Worm (Caenorhabditis elegans) whole organism, early embryonic: ENCODE measurements around the gene lect-2.
"Not testable (repeated sequence)": the region's sequence is repeated elsewhere in the genome, so short reads cannot be mapped to it uniquely, and the experiment has no call there.

Source experiments
- B0310.2 ChIP-seq: sonication (generic microtip); optimal IDR thresholded peaks from 2 replicates; lab custom pipeline; 2016; ENCODE audit warnings: mild to moderate bottlenecking, missing genetic modification characterization, missing compliant biosample characterization
- F13C5.2 ChIP-seq: sonication (generic microtip); optimal IDR thresholded peaks from 2 replicates; lab custom pipeline; 2017; ENCODE audit warnings: mild to moderate bottlenecking, missing genetic modification characterization, inconsistent platforms, missing compliant biosample characterization
- aly-1 ChIP-seq: sonication (generic microtip); optimal IDR thresholded peaks from 2 replicates; lab custom pipeline; 2016; ENCODE audit warnings: missing genetic modification characterization, missing compliant biosample characterization
- ama-1 ChIP-seq: fragments of 150-350 bp; optimal IDR thresholded peaks from 2 replicates; lab custom pipeline; 2014
- ceh-13 ChIP-seq: fragments of 200-800 bp; sonication (Bioruptor generic); optimal IDR thresholded peaks from 2 replicates; lab custom pipeline; 2018; ENCODE audit warnings: mild to moderate bottlenecking, missing genetic modification characterization, missing compliant biosample characterization
- ceh-36 ChIP-seq: sonication (generic microtip); optimal IDR thresholded peaks from 2 replicates; lab custom pipeline; 2016; ENCODE audit warnings: missing genetic modification characterization, inconsistent platforms, missing compliant biosample characterization
- ets-7 ChIP-seq: sonication (generic microtip); optimal IDR thresholded peaks from 2 replicates; lab custom pipeline; 2016; ENCODE audit warnings: missing genotype, missing genetic modification characterization, missing compliant biosample characterization
- flt-1 ChIP-seq: fragments of 200-800 bp; sonication (Bioruptor generic); IDR thresholded peaks from 2 replicates; pipeline ENCODE4 v1.3.6; 2022; ENCODE audit warnings: missing genetic modification characterization, missing compliant biosample characterization
- hmbx-1 ChIP-seq: sonication (generic microtip); optimal IDR thresholded peaks from 2 replicates; lab custom pipeline; 2016; ENCODE audit warnings: mild to moderate bottlenecking, missing genetic modification characterization, missing compliant biosample characterization
- hmg-4 ChIP-seq: fragments of 200-800 bp; sonication (Bioruptor generic); optimal IDR thresholded peaks from 2 replicates; lab custom pipeline; 2018; ENCODE audit warnings: mild to moderate bottlenecking, missing genetic modification characterization, missing compliant biosample characterization
- hnd-1 ChIP-seq: sonication (generic microtip); optimal IDR thresholded peaks from 2 replicates; lab custom pipeline; 2016; ENCODE audit warnings: missing genetic modification characterization, missing compliant biosample characterization
- pes-1 ChIP-seq: fragments of 200-800 bp; sonication (Bioruptor generic); IDR thresholded peaks from 2 replicates; pipeline ENCODE4 v1.3.6; 2022; ENCODE audit warnings: missing genetic modification reagents, missing genetic modification characterization, missing compliant biosample characterization
- scrt-1 ChIP-seq: fragments of 200-800 bp; sonication (Bioruptor generic); IDR thresholded peaks from 2 replicates; pipeline ENCODE4 v1.3.6; 2022; ENCODE audit warnings: missing genetic modification characterization, missing compliant biosample characterization
- sea-1 ChIP-seq: fragments of 200-800 bp; sonication (Bioruptor generic); conservative IDR thresholded peaks from 2 replicates; pipeline ENCODE4 v1.3.6; 2022; ENCODE audit warnings: missing genetic modification characterization, missing compliant biosample characterization
- tbx-11 ChIP-seq: fragments of 200-800 bp; sonication (Bioruptor generic); IDR thresholded peaks from 2 replicates; pipeline ENCODE4 v1.3.6; 2022; ENCODE audit warnings: missing genetic modification characterization, missing compliant biosample characterization
- tbx-37 ChIP-seq: fragments of 200-800 bp; sonication (Bioruptor generic); conservative IDR thresholded peaks from 2 replicates; pipeline ENCODE4 v1.3.6; 2022; ENCODE audit warnings: missing genetic modification reagents, missing genetic modification characterization, missing compliant biosample characterization
- tra-4 ChIP-seq: sonication (generic microtip); optimal IDR thresholded peaks from 2 replicates; lab custom pipeline; 2017; ENCODE audit warnings: missing genetic modification characterization, missing compliant biosample characterization

lect-2 gene

DNA sequence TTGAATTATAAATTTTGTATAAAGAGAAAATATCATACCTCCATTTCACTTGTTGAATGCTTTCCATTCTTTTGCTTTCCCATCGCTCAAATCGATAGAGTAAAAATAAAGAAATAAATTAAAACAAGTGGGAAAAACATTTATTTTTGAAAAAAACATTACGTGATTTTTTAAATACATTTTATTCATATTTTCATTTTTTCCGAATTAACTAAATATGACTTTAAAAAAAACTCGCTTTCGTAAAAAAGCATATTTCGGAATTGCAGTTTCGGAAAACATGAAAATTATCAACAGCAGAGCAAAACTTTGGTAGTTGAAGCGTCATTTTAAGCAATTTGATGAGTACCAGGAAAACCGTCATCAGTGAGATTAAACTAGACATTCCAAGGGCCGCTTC lies 9.0 kb downstream of the lect-2 start, which contains the start of gene K05F1.8:
TSS of gene K05F1.8 (minus strand) at position 101 of the 400 bp plus-strand sequence.
- TF ChIP-seq ets-7 (tag; lab: Kevin White, UChicago) (no peak), sea-1 (GFP tag; lab: Robert Waterston, UW) (no peak), tbx-11 (GFP tag; lab: Robert Waterston, UW) (no peak), scrt-1 (GFP tag; lab: Robert Waterston, UW) (no peak), hnd-1 (tag; lab: Kevin White, UChicago) (no peak), ceh-36 (tag; lab: Kevin White, UChicago) (no peak)

DNA sequence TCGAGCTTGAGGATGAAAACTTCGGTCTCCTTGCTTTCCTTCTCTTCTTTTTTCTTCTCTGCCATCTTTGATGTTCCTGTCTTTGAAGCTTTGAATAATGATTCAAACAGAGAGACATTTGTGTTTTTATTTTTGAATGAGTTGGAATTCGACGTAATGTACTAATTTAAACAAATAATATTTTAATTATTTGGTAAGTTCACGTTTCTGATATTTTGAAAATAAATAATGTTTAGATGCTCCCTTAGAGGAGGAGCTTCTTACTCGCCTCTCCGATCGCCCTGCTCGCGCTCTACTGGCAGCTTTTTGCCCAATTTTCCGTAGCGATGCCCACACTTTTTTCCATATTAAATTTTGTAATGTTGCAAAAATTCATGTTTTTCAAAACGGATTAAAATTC lies 10.6 kb downstream of the lect-2 start, which contains the start of the genes K05F1.9 and K05F1.1:
TSS of gene K05F1.9 (minus strand) at position 101 of the 400 bp plus-strand sequence.
TSS of gene K05F1.1 (plus strand) at position 308 of the 400 bp plus-strand sequence.
- TF ChIP-seq flt-1 (GFP tag; lab: Robert Waterston, UW) (no peak), sea-1 (GFP tag; lab: Robert Waterston, UW) (no peak), tbx-37 (GFP tag; lab: Robert Waterston, UW) (no peak), ceh-36 (tag; lab: Kevin White, UChicago) (no peak), scrt-1 (GFP tag; lab: Robert Waterston, UW) (no peak), tbx-11 (GFP tag; lab: Robert Waterston, UW) (no peak), hmg-4 (no peak), hnd-1 (tag; lab: Kevin White, UChicago) (no peak), pes-1 (GFP tag; lab: Robert Waterston, UW) (no peak), ets-7 (tag; lab: Kevin White, UChicago) (no peak), ceh-13 (no peak), hmbx-1 (no peak), tra-4 (tag; lab: Kevin White, UChicago) (no peak), ama-1 (lab: Kevin White, UChicago) (no peak)

DNA sequence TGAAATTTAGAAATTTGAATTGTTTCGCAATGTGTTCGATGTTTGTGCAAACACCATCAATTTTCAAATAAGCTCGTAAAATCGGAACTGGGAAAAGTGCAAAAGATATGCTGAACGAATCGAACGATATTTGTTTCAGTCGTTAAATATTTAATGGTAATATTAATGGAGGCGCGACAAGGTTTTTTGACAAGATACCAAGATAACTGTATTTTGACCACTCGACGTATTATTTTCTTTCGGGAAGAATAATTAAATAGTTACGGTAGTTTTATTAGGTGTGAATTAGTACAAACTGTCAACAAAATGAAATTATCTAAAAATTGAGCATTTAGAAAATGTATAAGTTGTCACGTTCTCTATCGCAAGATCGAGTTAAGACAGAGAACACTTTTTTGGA lies 13.8 kb downstream of the lect-2 start:
- TF ChIP-seq B0310.2 (tag; lab: Kevin White, UChicago) (no peak), ceh-36 (tag; lab: Kevin White, UChicago) (no peak), hnd-1 (tag; lab: Kevin White, UChicago) (no peak)

DNA sequence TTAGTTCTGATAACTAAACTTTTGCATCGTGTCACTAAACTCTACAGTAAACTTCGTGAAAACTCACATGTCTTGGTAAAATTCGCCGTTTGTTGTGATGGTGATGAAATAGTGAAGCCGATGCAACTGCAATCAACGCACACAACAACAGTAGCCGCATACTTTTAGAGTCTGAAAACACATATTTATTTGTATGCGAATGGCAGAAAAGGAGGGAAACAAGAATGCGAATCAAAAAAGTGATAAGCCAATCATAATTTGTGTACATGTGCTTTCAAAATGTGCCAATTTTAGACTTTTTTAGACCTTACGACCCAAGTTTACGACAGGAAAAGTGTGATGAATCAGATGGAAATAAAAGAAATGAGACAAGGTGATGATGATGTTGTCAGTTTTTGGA lies 14.8 kb downstream of the lect-2 start, which contains the start of gene K05F1.10:
TSS of gene K05F1.10 (minus strand) at position 171 of the 400 bp plus-strand sequence.
- TF ChIP-seq aly-1 (tag; lab: Kevin White, UChicago), result no peak
- TF ChIP-seq F13C5.2 (tag; lab: Kevin White, UChicago), result no peak
- TF ChIP-seq ama-1 (lab: Kevin White, UChicago), result no peak
- TF ChIP-seq tbx-11 (GFP tag; lab: Robert Waterston, UW), result no peak
- TF ChIP-seq flt-1 (GFP tag; lab: Robert Waterston, UW), result no peak
- no peak for TF ChIP-seq hnd-1 (tag; lab: Kevin White, UChicago)
- TF ChIP-seq ets-7 (tag; lab: Kevin White, UChicago), result no peak
- TF ChIP-seq B0310.2 (tag; lab: Kevin White, UChicago), result no peak
- no peak for TF ChIP-seq hmg-4
- TF ChIP-seq tbx-37 (GFP tag; lab: Robert Waterston, UW), result no peak
- TF ChIP-seq ceh-36 (tag; lab: Kevin White, UChicago), result no peak
- no peak for TF ChIP-seq tra-4 (tag; lab: Kevin White, UChicago)
- TF ChIP-seq sea-1 (GFP tag; lab: Robert Waterston, UW), result no peak
- no peak for TF ChIP-seq hmbx-1

DNA sequence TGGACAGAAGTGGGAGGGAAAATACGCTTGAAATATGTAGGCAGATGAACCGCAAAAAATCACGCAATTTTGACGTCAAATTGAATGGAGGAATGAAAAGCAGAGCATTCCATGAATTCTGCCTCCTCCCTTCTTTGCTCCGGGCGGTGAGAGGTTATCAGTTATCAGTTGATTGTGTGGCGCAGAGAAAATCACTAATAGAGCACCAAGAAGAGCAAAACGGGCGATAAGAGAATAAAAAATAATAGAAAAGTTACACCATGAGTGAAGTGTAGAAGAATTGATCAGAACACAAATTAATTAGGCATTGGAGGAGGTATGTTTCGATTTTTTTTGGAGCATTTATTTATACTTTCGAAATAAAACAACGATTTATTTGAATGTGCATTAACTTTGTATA lies 16.0 kb downstream of the lect-2 start:
- TF ChIP-seq ama-1 (lab: Kevin White, UChicago) (no peak), hmg-4 (no peak), aly-1 (tag; lab: Kevin White, UChicago) (no peak)

DNA sequence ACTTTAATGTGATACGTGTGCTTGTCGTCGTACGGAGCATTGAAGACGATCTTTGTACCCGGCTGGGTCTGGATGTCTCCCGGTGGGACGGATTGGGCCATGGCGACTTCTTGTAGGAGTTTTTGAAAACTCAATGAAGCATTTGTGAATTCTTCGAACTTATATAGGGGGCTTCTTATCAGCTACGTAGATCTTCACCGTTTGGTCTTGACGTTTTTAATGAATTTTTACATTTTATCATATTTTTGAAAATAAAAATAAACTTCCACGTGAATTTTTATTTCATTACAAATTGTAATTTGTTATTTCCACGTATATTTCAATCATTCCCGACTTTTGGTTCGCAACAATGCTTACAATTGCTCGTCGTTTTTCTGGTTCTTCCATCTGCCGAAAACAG lies 19.7 kb downstream of the lect-2 start, which contains the start of the genes msp-64 and ZK1248.5:
TSS of gene msp-64 (minus strand) at position 101 of the 400 bp plus-strand sequence.
TSS of gene ZK1248.5 (plus strand) at position 285 of the 400 bp plus-strand sequence.
- TF ChIP-seq aly-1 (tag; lab: Kevin White, UChicago) (no peak), ama-1 (lab: Kevin White, UChicago) (no peak), flt-1 (GFP tag; lab: Robert Waterston, UW) (no peak), sea-1 (GFP tag; lab: Robert Waterston, UW) (no peak), hmbx-1 (no peak), tbx-11 (GFP tag; lab: Robert Waterston, UW) (no peak), hnd-1 (tag; lab: Kevin White, UChicago) (no peak)

DNA sequence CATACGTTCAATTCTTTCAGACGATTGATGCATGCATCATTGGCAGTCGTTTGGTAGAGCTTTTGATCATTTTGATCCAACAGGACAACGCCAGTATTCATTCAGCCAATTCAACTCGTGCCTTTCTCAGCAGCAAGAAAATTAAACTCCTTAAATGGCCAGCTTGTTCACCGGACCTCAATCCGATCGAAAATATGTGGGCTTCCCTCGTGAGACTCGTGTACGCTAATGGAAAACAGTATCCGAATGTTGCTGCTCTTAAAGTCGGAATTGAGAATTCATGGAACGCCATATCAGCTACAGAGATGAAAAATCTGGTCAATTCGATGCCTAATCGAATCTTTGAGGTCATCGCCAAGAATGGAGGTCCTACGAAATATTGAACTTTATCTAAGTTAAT lies 24.9 kb downstream of the lect-2 start, which contains the start of gene wago-5:
TSS of gene wago-5 (minus strand) at position 101 of the 400 bp plus-strand sequence.
- TF ChIP-seq ama-1 (lab: Kevin White, UChicago); scrt-1 (GFP tag; lab: Robert Waterston, UW); hmg-4: not testable (repeated sequence)

DNA sequence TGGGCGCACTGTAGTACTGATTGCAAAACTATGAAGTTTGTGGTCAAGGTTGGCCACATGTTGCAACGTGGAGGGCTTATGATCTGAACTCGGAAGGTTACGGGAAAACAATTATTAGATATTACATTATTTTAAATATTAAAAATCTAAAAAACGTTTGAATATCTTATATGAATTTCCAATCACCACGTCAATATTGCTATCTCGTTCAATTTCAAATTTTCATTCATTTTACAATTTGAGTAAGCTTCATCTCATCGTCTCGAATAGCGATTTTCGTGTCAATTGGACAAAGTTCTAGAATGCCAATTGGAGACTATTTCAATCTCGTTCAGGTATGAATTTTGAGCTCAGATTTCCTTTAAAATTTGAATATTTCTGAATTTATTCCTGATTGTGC lies 25.8 kb downstream of the lect-2 start, which contains the start of gene ZK1248.20:
TSS of gene ZK1248.20 (plus strand) at position 301 of the 400 bp plus-strand sequence.
- TF ChIP-seq F13C5.2 (tag; lab: Kevin White, UChicago) (no peak), aly-1 (tag; lab: Kevin White, UChicago) (no peak), pes-1 (GFP tag; lab: Robert Waterston, UW) (no peak), hmg-4 (no peak), ceh-13 (no peak), ama-1 (lab: Kevin White, UChicago) (no peak), ets-7 (tag; lab: Kevin White, UChicago) (no peak)
